Worm (Caenorhabditis elegans): ENCODE measurements around the gene cutl-1.
A peak's percentile ranks its signal among the peaks of the same experiment; 100 is the strongest.

Gene cutl-1

ce11 chrV:13417513-13417912, 11.6 kb upstream of the cutl-1 start, which contains the start of gene F53F1.6:
TSS of gene F53F1.6 (minus strand) at chrV:13417613.
- TF ChIP-seq nhr-28 (tag; optimal IDR thresholded peaks at IDR 0.05) (no peak), M03D4.4 (tag; optimal IDR thresholded peaks at IDR 0.05) (no peak), lin-32 (GFP tag; optimal IDR thresholded peaks at IDR 0.05) (no peak), ces-1 (GFP tag; optimal IDR thresholded peaks at IDR 0.05) (no peak)

- TF ChIP-seq elt-1 (tag; optimal IDR thresholded peaks at IDR 0.05; ENCODE audit: borderline replicate concordance, insufficient read depth) (no peak), nhr-2 (tag; optimal IDR thresholded peaks at IDR 0.05) (no peak)
Observed at ce11 chrV:13416076-13416475, 10.2 kb upstream of the cutl-1 start.

- TF ChIP-seq ceh-43 (GFP tag; optimal IDR thresholded peaks at IDR 0.05) (peak; percentile 6), drap-1 (GFP tag; optimal IDR thresholded peaks at IDR 0.05) (no peak), snpc-4 (tag; optimal IDR thresholded peaks at IDR 0.05) (no peak), ceh-83 (GFP tag; optimal IDR thresholded peaks at IDR 0.05) (peak; percentile 31)
Observed at ce11 chrV:13415462-13415861, 9.5 kb upstream of the cutl-1 start.

ce11 chrV:13414585-13414984, 8.7 kb upstream of the cutl-1 start, which contains the start of gene cut-2:
TSS of gene cut-2 (plus strand) at chrV:13414949.
- TF ChIP-seq elt-1 (tag; optimal IDR thresholded peaks at IDR 0.05; ENCODE audit: borderline replicate concordance, insufficient read depth) (peak; percentile 71), unc-62 (GFP tag; optimal IDR thresholded peaks at IDR 0.05) (no peak), zip-8 (tag; optimal IDR thresholded peaks at IDR 0.05) (no peak), blmp-1 (tag; optimal IDR thresholded peaks at IDR 0.05) (peak; percentile 41), lin-13 (tag; optimal IDR thresholded peaks at IDR 0.05) (no peak), nhr-28 (tag; optimal IDR thresholded peaks at IDR 0.05) (no peak), pha-4 (tag; optimal IDR thresholded peaks at IDR 0.05) (no peak), lin-32 (GFP tag; optimal IDR thresholded peaks at IDR 0.05) (no peak), tbx-8 (GFP tag; optimal IDR thresholded peaks at IDR 0.05) (no peak)

- no peak for TF ChIP-seq mep-1 (tag; optimal IDR thresholded peaks at IDR 0.05)
- peak; percentile 57 for TF ChIP-seq blmp-1 (tag; optimal IDR thresholded peaks at IDR 0.05)
- no peak for TF ChIP-seq pha-4 (tag; optimal IDR thresholded peaks at IDR 0.05)
- TF ChIP-seq nhr-2 (tag; optimal IDR thresholded peaks at IDR 0.05) = no peak
- peak; percentile 82 for TF ChIP-seq elt-1 (tag; optimal IDR thresholded peaks at IDR 0.05; ENCODE audit: borderline replicate concordance, insufficient read depth)
- TF ChIP-seq elt-3 (tag; optimal IDR thresholded peaks at IDR 0.05) = peak; percentile 46
Observed at ce11 chrV:13413301-13413700, 7.4 kb upstream of the cutl-1 start.

- TF ChIP-seq snpc-4 (tag; optimal IDR thresholded peaks at IDR 0.05) (no peak), ham-2 (GFP tag; optimal IDR thresholded peaks at IDR 0.05) (no peak), unc-39 (tag; optimal IDR thresholded peaks at IDR 0.05) (no peak), pha-4 (tag; optimal IDR thresholded peaks at IDR 0.05) (no peak), lsy-2 (tag; optimal IDR thresholded peaks at IDR 0.05) (no peak), M03D4.4 (tag; optimal IDR thresholded peaks at IDR 0.05) (no peak)
Observed at ce11 chrV:13411992-13412298, 6.0 kb upstream of the cutl-1 start.

ce11 chrV:13411225-13411991, 5.5 kb upstream of the cutl-1 start:
- TF ChIP-seq elt-3 (tag; optimal IDR thresholded peaks at IDR 0.05) (no peak), sptf-1 (tag; optimal IDR thresholded peaks at IDR 0.05) (no peak), flh-1 (GFP tag; optimal IDR thresholded peaks at IDR 0.05) (no peak), bed-3 (GFP tag; optimal IDR thresholded peaks at IDR 0.05) (no peak)

- TF ChIP-seq elt-3 (tag; optimal IDR thresholded peaks at IDR 0.05) (no peak), lin-32 (GFP tag; optimal IDR thresholded peaks at IDR 0.05) (no peak), nhr-237 (tag; optimal IDR thresholded peaks at IDR 0.05) (no peak)
Observed at ce11 chrV:13410688-13411087, 4.8 kb upstream of the cutl-1 start, which contains the start of gene F53F1.4. TSS of gene F53F1.4 (plus strand) at chrV:13411077.

All from whole organism, mixed stage, embryonic.